Fruit fly (Drosophila melanogaster) whole organism: ENCODE measurements around the gene Tango6.

Source experiments
- CG8478 ChIP-seq: fragments of >200 bp; optimal IDR thresholded peaks from 2 replicates; lab custom pipeline; 2018; ENCODE audit warnings: inconsistent platforms
- pan ChIP-seq: fragments of >200 bp; optimal IDR thresholded peaks from 2 replicates; lab custom pipeline; 2017
- psq ChIP-seq: fragments of >200 bp; optimal IDR thresholded peaks from 2 replicates; lab custom pipeline; 2017
- usp ChIP-seq: fragments of >200 bp; optimal IDR thresholded peaks from 2 replicates; lab custom pipeline; 2017; ENCODE audit warnings: missing biosample characterization, missing genetic modification characterization, mixed read lengths

DNA sequence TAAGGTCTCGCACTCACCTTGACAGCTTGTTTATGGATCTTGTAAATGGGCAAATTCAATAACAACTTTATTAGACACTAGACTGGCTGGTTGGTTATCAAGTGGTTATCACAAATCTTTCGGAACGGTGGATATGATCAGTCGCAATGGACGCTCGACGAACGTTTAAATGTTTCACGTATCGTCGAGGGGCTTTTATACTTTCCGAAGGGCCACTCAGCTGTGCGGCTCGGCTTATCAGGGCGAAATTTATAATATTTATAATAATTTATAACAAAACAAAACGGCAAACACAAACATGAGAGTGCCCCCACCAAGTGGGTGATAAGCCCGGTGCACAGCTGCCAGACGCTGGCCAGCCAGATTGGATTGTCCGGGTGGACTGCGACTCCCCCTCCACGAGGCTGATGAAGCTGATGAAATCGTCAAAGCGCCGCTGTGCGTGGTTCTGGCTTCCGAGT lies 14.5 kb upstream of the Tango6 start, which contains the start of gene CG10621:
- no peak for TF ChIP-seq CG8478 (lab: Kevin White, UChicago)
- TF ChIP-seq pan (lab: Kevin White, UChicago) = no peak
- TF ChIP-seq psq (lab: Kevin White, UChicago) = no peak
- TF ChIP-seq usp = no peak
